Fruit fly (Drosophila melanogaster): Measurements from ENCODE around the gene CG8565.

Gene CG8565

DNA sequence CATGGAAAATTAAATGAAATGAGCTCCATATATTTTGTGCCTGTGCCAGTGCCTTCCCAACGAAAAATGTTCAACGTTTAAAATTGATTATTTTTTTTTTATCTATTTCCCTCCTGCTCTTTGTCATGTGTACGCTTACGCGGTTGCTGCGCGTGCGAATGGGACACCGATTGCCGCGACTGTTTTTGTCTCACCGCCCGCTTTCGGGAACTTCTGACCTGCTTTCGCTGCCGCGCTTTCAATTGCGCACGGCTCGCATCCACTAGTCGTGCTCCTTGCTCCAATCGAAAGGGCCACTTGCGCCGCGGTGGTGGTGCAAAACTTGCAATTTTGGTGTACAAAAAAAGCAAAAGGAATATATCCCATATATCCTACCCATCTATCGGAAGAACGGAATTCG lies 22.8 kb downstream of the CG8565 start (continued):
- 0 out of 3 replicates have a peak, but pooled peaks have one; percentile 22 for TF ChIP-seq Dbx (GFP tag; IDR thresholded peaks at IDR 0.05)
- TF ChIP-seq CG6854 (GFP tag; optimal IDR thresholded peaks at IDR 0.05) = no peak
- TF ChIP-seq Mrtf (GFP tag; IDR thresholded peaks at IDR 0.05) = no peak
- TF ChIP-seq sr (GFP tag; IDR thresholded peaks at IDR 0.05) = no peak
- TF ChIP-seq CG11560 (tag; IDR thresholded peaks at IDR 0.05) = no peak
- no peak for TF ChIP-seq HHEX (GFP tag; optimal IDR thresholded peaks at IDR 0.05)
- no peak for TF ChIP-seq Ets97D (GFP tag; optimal IDR thresholded peaks at IDR 0.05)
- no peak for TF ChIP-seq otp (GFP tag; IDR thresholded peaks at IDR 0.05)
- TF ChIP-seq CG31388 (GFP tag; optimal IDR thresholded peaks at IDR 0.05) = no peak
- TF ChIP-seq CG5180 (GFP tag; optimal IDR thresholded peaks at IDR 0.05) = no peak
- no peak for TF ChIP-seq CG7357 (GFP tag; IDR thresholded peaks at IDR 0.05)
- no peak for TF ChIP-seq Xrp1 (GFP tag; IDR thresholded peaks at IDR 0.05)
- TF ChIP-seq Fer1 (GFP tag; optimal IDR thresholded peaks at IDR 0.05) = peak; percentile 31
- peak; percentile 11 for TF ChIP-seq ems (GFP tag; optimal IDR thresholded peaks at IDR 0.05)
- TF ChIP-seq sob (GFP tag; IDR thresholded peaks at IDR 0.05) = peak; percentile 54; the same call in 1 of the 2 replicates
- TF ChIP-seq chinmo (GFP tag; IDR thresholded peaks at IDR 0.05; ENCODE audit: partially characterized antibody) = no peak
- TF ChIP-seq CG13123 (GFP tag; optimal IDR thresholded peaks at IDR 0.05) = no peak
- no peak for TF ChIP-seq fd64A (GFP tag; optimal IDR thresholded peaks at IDR 0.05)
- TF ChIP-seq CG12071 (GFP tag; optimal IDR thresholded peaks at IDR 0.05) = no peak
- no peak for TF ChIP-seq Sox102F (GFP tag; optimal IDR thresholded peaks at IDR 0.05)
- peak; percentile 19 for TF ChIP-seq lilli (GFP tag; optimal IDR thresholded peaks at IDR 0.05)
- TF ChIP-seq Rx (GFP tag; IDR thresholded peaks at IDR 0.05) = no peak
- no peak for TF ChIP-seq CG9215 (GFP tag; IDR thresholded peaks at IDR 0.05)
- TF ChIP-seq Opbp (GFP tag; IDR thresholded peaks at IDR 0.05; ENCODE audit: partially characterized antibody) = peak; percentile 44; the same call in 1 of the 3 replicates
- no peak for TF ChIP-seq tll (GFP tag; optimal IDR thresholded peaks at IDR 0.05)
- TF ChIP-seq CG14014 (GFP tag; IDR thresholded peaks at IDR 0.05) = no peak
- peak; percentile 65 for TF ChIP-seq CG4617 (GFP tag; optimal IDR thresholded peaks at IDR 0.05; ENCODE audit: borderline replicate concordance)
- no peak for TF ChIP-seq fd96Cb (tag; optimal IDR thresholded peaks at IDR 0.05)
- no peak for TF ChIP-seq en (GFP tag; optimal IDR thresholded peaks at IDR 0.05)
- peak; percentile 6; the same call in 1 of the 3 replicates for TF ChIP-seq CG34224 (GFP tag; IDR thresholded peaks at IDR 0.05; ENCODE audit: partially characterized antibody)
- TF ChIP-seq NK7.1 (GFP tag; optimal IDR thresholded peaks at IDR 0.05) = no peak
- no peak for TF ChIP-seq CG1647 (GFP tag; optimal IDR thresholded peaks at IDR 0.05)
- TF ChIP-seq Hr3 (GFP tag; optimal IDR thresholded peaks at IDR 0.05) = no peak
- TF ChIP-seq nerfin-2 (GFP tag; IDR thresholded peaks at IDR 0.05; ENCODE audit: partially characterized antibody) = peak; percentile 41; the same call in 1 of the 2 replicates
- no peak for TF ChIP-seq Dek (tag; optimal IDR thresholded peaks at IDR 0.05)
- TF ChIP-seq CG10366 (GFP tag; IDR thresholded peaks at IDR 0.05) = no peak
- TF ChIP-seq Max (GFP tag; optimal IDR thresholded peaks at IDR 0.05) = peak; percentile 2
- peak; percentile 3 for TF ChIP-seq gro (GFP tag; optimal IDR thresholded peaks at IDR 0.05)
- no peak for TF ChIP-seq bab2 (GFP tag; optimal IDR thresholded peaks at IDR 0.05)
- no peak for TF ChIP-seq CG17802 (tag; optimal IDR thresholded peaks at IDR 0.05)
- TF ChIP-seq HLH54F (GFP tag; optimal IDR thresholded peaks at IDR 0.05) = no peak
- TF ChIP-seq gce (GFP tag; IDR thresholded peaks at IDR 0.05) = no peak
- no peak for TF ChIP-seq CG9817 (tag; optimal IDR thresholded peaks at IDR 0.05)
- 0 out of 2 replicates have a peak, but pooled peaks have one; percentile 62 for TF ChIP-seq chm (GFP tag; IDR thresholded peaks at IDR 0.05)
- TF ChIP-seq CG1603 (tag; optimal IDR thresholded peaks at IDR 0.05) = peak; percentile 39
- no peak for TF ChIP-seq CG10654 (GFP tag; optimal IDR thresholded peaks at IDR 0.05)
- no peak for TF ChIP-seq CG4404 (GFP tag; IDR thresholded peaks at IDR 0.05)
- TF ChIP-seq Bgb (GFP tag; IDR thresholded peaks at IDR 0.05; ENCODE audit: partially characterized antibody) = peak; percentile 56; the same call in 1 of the 2 replicates
- no peak for TF ChIP-seq CG4820 (GFP tag; optimal IDR thresholded peaks at IDR 0.05)
- TF ChIP-seq ERR (GFP tag; optimal IDR thresholded peaks at IDR 0.05) = no peak
- peak; percentile 25 for TF ChIP-seq CG13287 (GFP tag; IDR thresholded peaks at IDR 0.05; ENCODE audit: partially characterized antibody)

Data from whole organism, embryonic.